Worm (Caenorhabditis elegans) whole organism, mixed stage, embryonic: Measurements from ENCODE around the gene mbl-1.

Experiments
- bed-3 ChIP-seq: fragments of 200-800 bp; sonication (Bioruptor generic); optimal IDR thresholded peaks from 3 replicates; lab custom pipeline; 2018; ENCODE audit warnings: mild to moderate bottlenecking, missing genetic modification characterization, moderate library complexity, missing compliant biosample characterization
- blmp-1 ChIP-seq: fragments of 150-350 bp; optimal IDR thresholded peaks from 2 replicates; lab custom pipeline; 2014; ENCODE audit warnings: missing biosample characterization, missing genetic modification characterization
- ceh-43 ChIP-seq: fragments of 200-800 bp; sonication (Bioruptor generic); optimal IDR thresholded peaks from 2 replicates; lab custom pipeline; 2018; ENCODE audit warnings: mild to moderate bottlenecking, missing genetic modification characterization, moderate library complexity, missing compliant biosample characterization
- ceh-83 ChIP-seq: fragments of 200-800 bp; sonication (Bioruptor generic); optimal IDR thresholded peaks from 2 replicates; lab custom pipeline; 2018; ENCODE audit warnings: mild to moderate bottlenecking, missing genetic modification characterization, missing compliant biosample characterization
- ces-1 ChIP-seq: fragments of 150-350 bp; optimal IDR thresholded peaks from 2 replicates; lab custom pipeline; 2014; ENCODE audit warnings: missing biosample characterization, missing genetic modification reagents, missing genetic modification characterization
- cnd-1 ChIP-seq: fragments of 200-800 bp; sonication (Bioruptor generic); optimal IDR thresholded peaks from 2 replicates; lab custom pipeline; 2018; ENCODE audit warnings: mild to moderate bottlenecking, missing genetic modification characterization, missing compliant biosample characterization
- drap-1 ChIP-seq: fragments of 200-800 bp; sonication (Bioruptor generic); optimal IDR thresholded peaks from 3 replicates; lab custom pipeline; 2018; ENCODE audit warnings: mild to moderate bottlenecking, missing genetic modification characterization, missing compliant biosample characterization
- flh-1 ChIP-seq: fragments of 200-800 bp; sonication (Bioruptor generic); optimal IDR thresholded peaks from 2 replicates; lab custom pipeline; 2018; ENCODE audit warnings: mild to moderate bottlenecking, missing genetic modification characterization, moderate library complexity, missing compliant biosample characterization
- ham-2 ChIP-seq: fragments of 200-800 bp; sonication (Bioruptor generic); optimal IDR thresholded peaks from 2 replicates; lab custom pipeline; 2018; ENCODE audit warnings: mild to moderate bottlenecking, missing genetic modification characterization, missing compliant biosample characterization
- hlh-1 ChIP-seq: fragments of 150-350 bp; optimal IDR thresholded peaks from 2 replicates; lab custom pipeline; 2014; ENCODE audit warnings: missing biosample characterization, missing genetic modification reagents, missing genetic modification characterization
- lin-13 ChIP-seq: fragments of 150-350 bp; optimal IDR thresholded peaks from 2 replicates; lab custom pipeline; 2014; ENCODE audit warnings: missing biosample characterization, missing genetic modification characterization
- lin-32 ChIP-seq: fragments of 200-800 bp; sonication (Bioruptor generic); optimal IDR thresholded peaks from 2 replicates; lab custom pipeline; 2018; ENCODE audit warnings: mild to moderate bottlenecking, missing genetic modification characterization, missing compliant biosample characterization
- mab-5 ChIP-seq: fragments of 150-350 bp; optimal IDR thresholded peaks from 2 replicates; lab custom pipeline; 2014; ENCODE audit warnings: missing biosample characterization, missing genetic modification characterization
- mep-1 ChIP-seq: fragments of 150-350 bp; optimal IDR thresholded peaks from 2 replicates; lab custom pipeline; 2017; ENCODE audit warnings: missing biosample characterization, missing genetic modification reagents, missing genetic modification characterization, inconsistent platforms
- mls-2 ChIP-seq: sonication (generic microtip); optimal IDR thresholded peaks from 2 replicates; lab custom pipeline; 2016; ENCODE audit warnings: mild to moderate bottlenecking, missing genetic modification characterization, moderate library complexity, missing compliant biosample characterization
- nhr-12 ChIP-seq: fragments of 150-350 bp; optimal IDR thresholded peaks from 2 replicates; lab custom pipeline; 2014; ENCODE audit warnings: missing biosample characterization, missing genetic modification characterization
- nhr-2 ChIP-seq: fragments of 150-350 bp; optimal IDR thresholded peaks from 2 replicates; lab custom pipeline; 2014; ENCODE audit warnings: missing biosample characterization, missing genetic modification characterization
- nhr-237 ChIP-seq: fragments of 150-350 bp; optimal IDR thresholded peaks from 2 replicates; lab custom pipeline; 2014; ENCODE audit warnings: missing biosample characterization, missing genetic modification characterization
- nhr-28 ChIP-seq: fragments of 150-350 bp; optimal IDR thresholded peaks from 2 replicates; lab custom pipeline; 2014; ENCODE audit warnings: missing biosample characterization, missing genetic modification characterization
- pha-4 ChIP-seq: fragments of 150-350 bp; optimal IDR thresholded peaks from 2 replicates; lab custom pipeline; 2018; ENCODE audit warnings: missing biosample characterization, missing genetic modification reagents, missing genetic modification characterization
- sem-2 ChIP-seq: fragments of 200-800 bp; sonication (Bioruptor generic); optimal IDR thresholded peaks from 2 replicates; lab custom pipeline; 2018; ENCODE audit warnings: mild to moderate bottlenecking, missing genetic modification characterization, missing compliant biosample characterization
- snpc-4 ChIP-seq: fragments of 150-350 bp; optimal IDR thresholded peaks from 2 replicates; lab custom pipeline; 2014; ENCODE audit warnings: missing biosample characterization, missing genetic modification characterization
- sptf-1 ChIP-seq: sonication (generic microtip); optimal IDR thresholded peaks from 2 replicates; lab custom pipeline; 2017; ENCODE audit warnings: mild to moderate bottlenecking, missing genetic modification characterization, moderate library complexity, missing compliant biosample characterization
- tbx-8 ChIP-seq: fragments of 200-800 bp; sonication (Bioruptor generic); optimal IDR thresholded peaks from 2 replicates; lab custom pipeline; 2018; ENCODE audit warnings: mild to moderate bottlenecking, missing genetic modification characterization, moderate library complexity, missing compliant biosample characterization
- unc-120 ChIP-seq: sonication (generic microtip); optimal IDR thresholded peaks from 2 replicates; lab custom pipeline; 2017; ENCODE audit warnings: missing genetic modification characterization, missing compliant biosample characterization; ENCODE audit not compliant: poor library complexity, severe bottlenecking
- unc-39 ChIP-seq: fragments of 150-350 bp; optimal IDR thresholded peaks from 2 replicates; lab custom pipeline; 2014; ENCODE audit warnings: missing biosample characterization, missing genetic modification characterization
- zip-8 ChIP-seq: fragments of 150-350 bp; optimal IDR thresholded peaks from 2 replicates; lab custom pipeline; 2014; ENCODE audit warnings: missing biosample characterization, missing genetic modification characterization
- ztf-11 ChIP-seq: fragments of 150-350 bp; optimal IDR thresholded peaks from 2 replicates; lab custom pipeline; 2014; ENCODE audit warnings: missing biosample characterization, missing genetic modification characterization

Gene mbl-1

DNA sequence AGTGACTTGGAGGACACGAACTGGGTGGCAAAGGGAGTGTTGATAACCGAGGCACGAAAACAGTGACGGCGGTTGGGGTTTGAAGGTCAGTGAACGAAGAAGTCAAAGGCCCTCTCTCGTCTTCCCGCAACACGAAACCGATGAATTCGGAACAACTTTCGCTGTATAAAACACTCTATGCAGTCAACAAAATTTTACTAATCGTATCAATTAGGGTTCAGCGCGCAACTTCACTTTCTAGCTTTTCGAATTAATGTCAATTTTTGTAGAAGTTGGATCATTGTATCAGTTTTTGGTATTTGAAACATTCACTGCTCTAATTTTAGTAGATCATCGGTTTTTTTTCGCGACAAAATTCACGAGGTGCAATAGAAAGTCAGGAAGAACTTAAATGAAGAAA lies 60.2 kb downstream of the mbl-1 start:
- no peak for TF ChIP-seq ceh-83 (GFP tag; lab: Kevin White, UChicago)
- peak; percentile 87 for TF ChIP-seq blmp-1
- TF ChIP-seq, all 35 proteins: peak for 1

DNA sequence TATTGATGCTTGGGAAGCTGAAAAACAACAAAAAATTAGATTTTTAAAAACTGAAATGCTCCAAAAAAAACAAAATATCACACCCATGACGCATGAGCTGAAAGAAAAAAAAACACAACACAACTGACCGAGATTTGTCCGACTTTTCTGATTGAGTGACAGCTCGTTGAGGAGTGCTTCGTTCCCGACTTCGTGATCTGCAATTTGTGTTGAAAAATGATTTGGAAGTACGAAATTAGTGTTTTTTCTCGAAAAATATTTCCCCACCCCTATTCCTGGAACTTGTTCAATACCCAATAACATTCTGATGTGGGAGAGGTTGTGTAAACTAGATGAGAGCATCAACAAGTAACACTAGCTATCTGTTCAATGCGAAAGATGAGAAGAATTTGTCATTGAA lies 63.2 kb downstream of the mbl-1 start:
- no peak for TF ChIP-seq pha-4 (tag; lab: Kevin White, UChicago)

DNA sequence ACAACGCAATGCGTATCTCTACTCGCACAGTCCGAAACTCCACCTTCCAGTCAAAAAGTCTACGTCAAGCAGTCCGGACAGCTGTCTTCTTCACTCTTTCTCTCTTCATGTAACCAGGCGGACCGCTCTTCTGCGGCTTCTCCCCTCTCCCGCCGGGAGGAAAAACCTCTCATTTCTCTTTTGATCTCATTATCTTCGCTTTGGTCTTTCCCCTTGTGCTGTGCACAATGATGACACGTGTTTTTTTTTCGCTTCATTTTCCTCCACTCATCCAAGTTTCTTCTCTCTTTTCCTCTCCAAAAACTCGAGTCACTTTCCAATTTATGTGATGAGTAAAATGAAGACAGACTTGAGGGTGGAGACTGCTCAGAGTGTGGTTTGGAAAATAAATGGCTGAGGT lies 64.5 kb downstream of the mbl-1 start, which contains the start of gene F35B3.7:
Gene F35B3.7 (minus strand): TSS at position 133 of the 400 bp plus-strand sequence.
- TF ChIP-seq zip-8 (tag; lab: Kevin White, UChicago) (no peak), drap-1 (GFP tag; lab: Kevin White, UChicago) (no peak), ztf-11 (tag; lab: Kevin White, UChicago) (no peak), nhr-2 (tag; lab: Kevin White, UChicago) (no peak), hlh-1 (peak; percentile 82), snpc-4 (tag; lab: Kevin White, UChicago) (no peak), unc-120 (tag; lab: Kevin White, UChicago) (peak; percentile 52)

DNA sequence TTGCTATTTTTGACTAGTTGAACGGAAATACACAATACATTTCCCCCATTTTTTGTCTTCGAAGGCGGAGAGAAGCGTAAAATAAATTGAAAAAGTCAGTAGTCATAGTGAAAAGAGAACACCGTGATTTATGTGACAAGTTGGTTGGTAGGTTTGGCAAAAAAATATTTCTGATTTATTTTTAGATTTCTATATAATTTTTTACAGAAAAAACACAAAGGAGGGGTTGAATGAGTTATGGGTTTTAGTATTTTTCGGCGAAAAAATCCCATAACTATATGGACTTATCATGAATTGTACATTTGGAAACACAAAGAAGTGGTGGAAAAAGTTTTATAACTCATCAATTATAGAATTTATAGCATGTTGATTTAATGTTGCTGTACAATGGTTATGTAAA lies 67.1 kb downstream of the mbl-1 start, which contains the start of gene C30G4.2:
Gene C30G4.2 (minus strand): TSS at position 101 of the 400 bp plus-strand sequence.
- TF ChIP-seq mls-2 (tag; lab: Kevin White, UChicago) = no peak
- TF ChIP-seq nhr-12 (tag; lab: Kevin White, UChicago) = no peak
- no peak for TF ChIP-seq zip-8 (tag; lab: Kevin White, UChicago)
- no peak for TF ChIP-seq ztf-11 (tag; lab: Kevin White, UChicago)
- no peak for TF ChIP-seq nhr-2 (tag; lab: Kevin White, UChicago)
- TF ChIP-seq lin-32 (GFP tag; lab: Kevin White, UChicago) = no peak
- TF ChIP-seq blmp-1 = no peak
- TF ChIP-seq ceh-43 (GFP tag; lab: Kevin White, UChicago) = no peak
- TF ChIP-seq mep-1 (tag; lab: Kevin White, UChicago) = no peak
- TF ChIP-seq cnd-1 (tag; lab: Kevin White, UChicago) = no peak
- no peak for TF ChIP-seq ceh-83 (GFP tag; lab: Kevin White, UChicago)
- TF ChIP-seq unc-39 (tag; lab: Kevin White, UChicago) = no peak
- no peak for TF ChIP-seq nhr-237
- no peak for TF ChIP-seq ham-2 (GFP tag; lab: Kevin White, UChicago)
- TF ChIP-seq sptf-1 (tag; lab: Kevin White, UChicago) = no peak
- TF ChIP-seq bed-3 (GFP tag; lab: Kevin White, UChicago) = no peak
- TF ChIP-seq ces-1 = no peak

DNA sequence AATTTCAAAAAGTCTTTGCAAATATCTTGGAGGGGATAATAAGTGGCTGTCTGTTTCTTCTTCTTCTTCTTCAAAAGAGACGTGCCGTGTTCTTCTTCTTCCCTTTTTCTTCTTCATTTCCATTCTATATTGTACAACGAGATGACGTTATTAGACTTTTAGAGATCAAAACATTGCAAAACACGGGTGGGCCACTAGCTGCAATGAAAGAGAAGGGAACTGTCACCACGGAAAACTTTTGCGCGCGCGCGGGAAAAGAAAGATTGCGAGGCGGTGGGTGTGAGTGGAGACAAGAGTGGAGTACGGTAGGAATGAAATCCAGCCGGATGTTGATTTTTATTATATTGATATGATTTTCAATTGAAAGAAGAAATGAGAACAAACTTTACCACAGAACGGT lies 75.7 kb downstream of the mbl-1 start:
- TF ChIP-seq lin-32 (GFP tag; lab: Kevin White, UChicago) (no peak), hlh-1 (no peak), snpc-4 (tag; lab: Kevin White, UChicago) (no peak), flh-1 (GFP tag; lab: Kevin White, UChicago) (no peak)

DNA sequence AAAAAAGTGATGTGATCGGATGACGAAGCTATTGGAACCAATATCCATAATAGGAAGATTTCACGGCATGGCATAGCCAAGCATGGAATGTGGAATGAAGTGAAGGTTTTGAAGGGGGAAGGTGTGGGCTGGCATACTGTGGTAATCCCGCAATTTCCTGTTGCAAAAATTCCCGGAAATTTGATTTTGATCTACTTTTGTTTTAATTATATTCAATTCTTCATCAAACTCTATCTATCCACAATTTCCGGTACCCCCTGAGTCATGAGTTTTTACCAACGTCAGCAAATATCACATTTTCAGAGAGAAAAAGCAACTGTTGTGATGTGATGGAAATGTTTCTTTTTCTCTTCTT lies 77.0 kb downstream of the mbl-1 start, which contains the start of gene gcy-11:
Gene gcy-11 (minus strand): TSS at position 101 of the 355 bp plus-strand sequence.
- TF ChIP-seq sem-2 (GFP tag; lab: Kevin White, UChicago) (no peak), sptf-1 (tag; lab: Kevin White, UChicago) (no peak), nhr-12 (tag; lab: Kevin White, UChicago) (no peak), mep-1 (tag; lab: Kevin White, UChicago) (no peak), unc-39 (tag; lab: Kevin White, UChicago) (no peak), hlh-1 (no peak), ces-1 (no peak), nhr-28 (no peak), mls-2 (tag; lab: Kevin White, UChicago) (no peak), mab-5 (tag; lab: Kevin White, UChicago) (no peak), lin-13 (tag; lab: Kevin White, UChicago) (no peak), ceh-43 (GFP tag; lab: Kevin White, UChicago) (no peak), cnd-1 (tag; lab: Kevin White, UChicago) (no peak), ham-2 (GFP tag; lab: Kevin White, UChicago) (no peak), nhr-2 (tag; lab: Kevin White, UChicago) (no peak), drap-1 (GFP tag; lab: Kevin White, UChicago) (no peak), pha-4 (tag; lab: Kevin White, UChicago) (no peak), tbx-8 (GFP tag; lab: Kevin White, UChicago) (no peak)
